Worm (Caenorhabditis elegans): ENCODE data around the gene cfap-20.

The cfap-20 gene

ce11 chrIII:3569763-3570162 is 32.5 kb upstream of the cfap-20 start:
- no peak for TF ChIP-seq elt-1 (tag; optimal IDR thresholded peaks at IDR 0.05)
- no peak for TF ChIP-seq nhr-43 (tag; optimal IDR thresholded peaks at IDR 0.05; ENCODE audit: poor library complexity, severe bottlenecking)
- TF ChIP-seq ceh-16 (tag; optimal IDR thresholded peaks at IDR 0.05), result no peak
- no peak for TF ChIP-seq aly-2 (tag; optimal IDR thresholded peaks at IDR 0.05)
- no peak for TF ChIP-seq ceh-28 (tag; optimal IDR thresholded peaks at IDR 0.05)
- TF ChIP-seq jun-1 (tag; optimal IDR thresholded peaks at IDR 0.05), result no peak
- no peak for TF ChIP-seq skn-1 (tag; optimal IDR thresholded peaks at IDR 0.05)
- no peak for TF ChIP-seq ZK546.5 (tag; optimal IDR thresholded peaks at IDR 0.05)
- no peak for TF ChIP-seq ceh-82 (tag; optimal IDR thresholded peaks at IDR 0.05)
- TF ChIP-seq unc-62 (GFP tag; optimal IDR thresholded peaks at IDR 0.05), result no peak
- no peak for TF ChIP-seq R02D3.7 (tag; optimal IDR thresholded peaks at IDR 0.05)
- no peak for TF ChIP-seq mml-1 (tag; optimal IDR thresholded peaks at IDR 0.05)
- TF ChIP-seq ztf-11 (tag; optimal IDR thresholded peaks at IDR 0.05), result no peak
- no peak for TF ChIP-seq elt-3 (tag; optimal IDR thresholded peaks at IDR 0.05)
- no peak for TF ChIP-seq lin-15B (tag; optimal IDR thresholded peaks at IDR 0.05)

- no peak for TF ChIP-seq aly-2 (tag; optimal IDR thresholded peaks at IDR 0.05)
- peak; percentile 0 for TF ChIP-seq nfya-1 (tag; optimal IDR thresholded peaks at IDR 0.05; ENCODE audit: insufficient read depth)
These were observed 29.5 kb upstream of the cfap-20 start for ce11 chrIII:3566785-3567184.

ce11 chrIII:3564762-3565359 is 27.6 kb upstream of the cfap-20 start:
- TF ChIP-seq tbx-2 (tag; optimal IDR thresholded peaks at IDR 0.05) (no peak), nfya-1 (tag; optimal IDR thresholded peaks at IDR 0.05; ENCODE audit: insufficient read depth) (peak; percentile 7)

ce11 chrIII:3562276-3562675 is 25.0 kb upstream of the cfap-20 start:
- no peak for TF ChIP-seq nhr-11 (tag; optimal IDR thresholded peaks at IDR 0.05)

- peak; percentile 21 for TF ChIP-seq lin-39 (tag; optimal IDR thresholded peaks at IDR 0.05)
- TF ChIP-seq elt-3 (tag; optimal IDR thresholded peaks at IDR 0.05), result no peak
- peak; percentile 60 for TF ChIP-seq fkh-2 (tag; optimal IDR thresholded peaks at IDR 0.05)
- TF ChIP-seq tbx-2 (tag; optimal IDR thresholded peaks at IDR 0.05), result peak; percentile 41
- TF ChIP-seq zag-1 (tag; optimal IDR thresholded peaks at IDR 0.05), result no peak
- peak; percentile 28 for TF ChIP-seq nfya-1 (tag; optimal IDR thresholded peaks at IDR 0.05; ENCODE audit: insufficient read depth)
These were observed 22.9 kb upstream of the cfap-20 start for ce11 chrIII:3560235-3560634.

- no peak for TF ChIP-seq nhr-23 (tag; optimal IDR thresholded peaks at IDR 0.05)
These were observed 16.0 kb upstream of the cfap-20 start, which contains the start of gene C54C6.4 for ce11 chrIII:3553349-3553748. Gene C54C6.4, plus strand, starts transcription at chrIII:3553649.

ce11 chrIII:3550364-3550763 is 13.1 kb upstream of the cfap-20 start:
- TF ChIP-seq ceh-28 (tag; optimal IDR thresholded peaks at IDR 0.05) (no peak), R02D3.7 (tag; optimal IDR thresholded peaks at IDR 0.05) (no peak), mml-1 (tag; optimal IDR thresholded peaks at IDR 0.05) (no peak), nhr-76 (tag; optimal IDR thresholded peaks at IDR 0.05) (no peak), elt-3 (tag; optimal IDR thresholded peaks at IDR 0.05) (no peak), ztf-4 (tag; optimal IDR thresholded peaks at IDR 0.05) (no peak), ztf-11 (tag; optimal IDR thresholded peaks at IDR 0.05) (no peak), egl-5 (tag; optimal IDR thresholded peaks at IDR 0.05) (no peak), elt-1 (tag; optimal IDR thresholded peaks at IDR 0.05) (no peak), lin-15B (tag; optimal IDR thresholded peaks at IDR 0.05) (no peak), fos-1 (tag; optimal IDR thresholded peaks at IDR 0.05) (no peak), tbx-2 (tag; optimal IDR thresholded peaks at IDR 0.05) (no peak), nhr-11 (tag; optimal IDR thresholded peaks at IDR 0.05) (no peak), nhr-23 (tag; optimal IDR thresholded peaks at IDR 0.05) (no peak), pha-4 (tag; optimal IDR thresholded peaks at IDR 0.05) (no peak), daf-12 (tag; optimal IDR thresholded peaks at IDR 0.05) (no peak), nhr-67 (tag; optimal IDR thresholded peaks at IDR 0.05) (no peak), nhr-77 (tag; optimal IDR thresholded peaks at IDR 0.05) (no peak)
